Fruit fly (Drosophila melanogaster): ENCODE results near the gene eff.

eff gene

DNA sequence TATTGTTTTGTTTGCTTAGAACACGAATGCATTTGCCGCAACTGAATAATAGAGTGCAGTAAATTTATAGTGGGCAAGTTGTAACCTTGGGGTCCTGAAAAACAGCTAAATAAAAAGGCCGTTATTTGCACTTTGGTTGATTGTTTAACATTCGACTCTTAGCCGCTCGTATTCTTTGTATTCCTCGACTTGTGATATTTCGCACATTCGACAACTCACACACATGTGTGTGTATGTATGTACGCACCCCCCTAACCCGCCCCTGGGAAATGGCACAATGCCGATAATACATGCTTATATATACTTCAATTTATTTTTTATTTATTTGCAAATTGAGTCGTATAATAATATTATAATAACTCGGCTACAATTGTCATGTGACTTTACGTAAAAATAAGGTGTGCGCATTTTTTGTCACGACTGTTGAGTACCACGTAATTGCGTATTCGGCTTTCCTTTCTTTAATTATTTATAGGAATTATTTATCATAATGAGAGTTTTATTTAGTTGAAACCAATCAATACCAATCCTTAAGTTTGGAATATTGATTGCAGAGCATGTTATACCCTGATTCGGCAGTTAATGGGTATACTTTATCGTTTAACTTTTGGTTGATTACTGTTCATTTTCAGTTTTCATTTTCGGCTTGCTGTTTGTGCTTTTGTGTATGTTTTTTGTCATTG lies 13.8 kb upstream of the eff start (continued):
- TF ChIP-seq caup (GFP tag; optimal IDR thresholded peaks at IDR 0.05; ENCODE audit: severe bottlenecking) = peak; percentile 55
- TF ChIP-seq Xbp1 (GFP tag; optimal IDR thresholded peaks at IDR 0.05) = peak; percentile 32
- peak in 1 of 2 experiments; percentile 17 for TF ChIP-seq bsh (GFP tag; optimal IDR thresholded peaks at IDR 0.05)
- TF ChIP-seq Doc2 (GFP tag; IDR thresholded peaks at IDR 0.05) = no peak
- peak; percentile 45; the same call in 1 of the 3 replicates for TF ChIP-seq ken (GFP tag; IDR thresholded peaks at IDR 0.05)
- no peak for TF ChIP-seq Awh (GFP tag; IDR thresholded peaks at IDR 0.05)
- TF ChIP-seq CG2202 (tag; optimal IDR thresholded peaks at IDR 0.05) = no peak
- peak; percentile 23 for TF ChIP-seq CG2712 (tag; optimal IDR thresholded peaks at IDR 0.05)
- peak; percentile 45; the same call in 1 of the 2 replicates for TF ChIP-seq HLH3B (GFP tag; IDR thresholded peaks at IDR 0.05)
- TF ChIP-seq Fer3 (tag; optimal IDR thresholded peaks at IDR 0.05) = peak; percentile 54
- TF ChIP-seq ind (GFP tag; optimal IDR thresholded peaks at IDR 0.05) = peak; percentile 54
- peak; percentile 66 for TF ChIP-seq gem (tag; optimal IDR thresholded peaks at IDR 0.05)
- TF ChIP-seq dpn (GFP tag; optimal IDR thresholded peaks at IDR 0.05) = peak; percentile 2 to 34
- no peak for TF ChIP-seq kay (GFP tag; optimal IDR thresholded peaks at IDR 0.05)
- peak; percentile 14 for TF ChIP-seq CG12391 (tag; optimal IDR thresholded peaks at IDR 0.05)
- TF ChIP-seq B-H1 (GFP tag; IDR thresholded peaks at IDR 0.05) = peak; percentile 56; the same call in 1 of the 3 replicates
- TF ChIP-seq CG32532 (GFP tag; IDR thresholded peaks at IDR 0.05) = peak; percentile 57; the same call in 1 of the 2 replicates
- TF ChIP-seq CG10147 (GFP tag; optimal IDR thresholded peaks at IDR 0.05) = peak; percentile 23
- peak; percentile 50 for TF ChIP-seq Meics (GFP tag; optimal IDR thresholded peaks at IDR 0.05)
- peak; percentile 18 for TF ChIP-seq CG15514 (GFP tag; optimal IDR thresholded peaks at IDR 0.05)
- TF ChIP-seq CG32772 (GFP tag; IDR thresholded peaks at IDR 0.05) = 0 out of 2 replicates have a peak, but pooled peaks have one; percentile 10
- no peak for TF ChIP-seq CG7786 (GFP tag; optimal IDR thresholded peaks at IDR 0.05)
- TF ChIP-seq CG5245 (GFP tag; optimal IDR thresholded peaks at IDR 0.05) = no peak
- peak; percentile 51 for TF ChIP-seq CG7839 (tag; optimal IDR thresholded peaks at IDR 0.05)
- peak; percentile 1 for TF ChIP-seq ATbp (GFP tag; optimal IDR thresholded peaks at IDR 0.05)
- no peak for TF ChIP-seq CG2129 (GFP tag; IDR thresholded peaks at IDR 0.05; ENCODE audit: partially characterized antibody)
- 0 out of 2 replicates have a peak, but pooled peaks have one; percentile 51 for TF ChIP-seq ranshi (GFP tag; IDR thresholded peaks at IDR 0.05)
- no peak for TF ChIP-seq Hand (GFP tag; optimal IDR thresholded peaks at IDR 0.05)
- TF ChIP-seq Aef1 (GFP tag; IDR thresholded peaks at IDR 0.05) = peak; percentile 55; the same call in 2 of the 3 replicates
- TF ChIP-seq org-1 (GFP tag; optimal IDR thresholded peaks at IDR 0.05) = peak; percentile 16
- 0 out of 2 replicates have a peak, but pooled peaks have one; percentile 22 for TF ChIP-seq CG4730 (GFP tag; IDR thresholded peaks at IDR 0.05)
- peak; percentile 12 for TF ChIP-seq CG10654 (GFP tag; optimal IDR thresholded peaks at IDR 0.05)
- TF ChIP-seq CG10959 (GFP tag; IDR thresholded peaks at IDR 0.05) = no peak
- peak; percentile 40 for TF ChIP-seq fd96Cb (tag; optimal IDR thresholded peaks at IDR 0.05)
- no peak for TF ChIP-seq bowl (GFP tag; IDR thresholded peaks at IDR 0.05)
- TF ChIP-seq CG6689 (GFP tag; IDR thresholded peaks at IDR 0.05) = peak; percentile 44
- TF ChIP-seq hkb (optimal IDR thresholded peaks at IDR 0.05) = no peak
- peak; percentile 66 for TF ChIP-seq hkb (GFP tag; IDR thresholded peaks at IDR 0.05)
- TF ChIP-seq PHDP (tag; optimal IDR thresholded peaks at IDR 0.05) = peak; percentile 32
- TF ChIP-seq Atf6 (GFP tag; IDR thresholded peaks at IDR 0.05) = peak; percentile 60; the same call in 1 of the 2 replicates
- 0 out of 3 replicates have a peak, but pooled peaks have one; percentile 32 for TF ChIP-seq CG2889 (GFP tag; IDR thresholded peaks at IDR 0.05)
- TF ChIP-seq CG12769 (tag; optimal IDR thresholded peaks at IDR 0.05) = peak; percentile 17
- peak; percentile 74 for TF ChIP-seq CG14441 (GFP tag; IDR thresholded peaks at IDR 0.05)
- no peak for TF ChIP-seq Dip2 (GFP tag; IDR thresholded peaks at IDR 0.05)
- TF ChIP-seq gt (GFP tag; IDR thresholded peaks at IDR 0.05) = no peak
- no peak for TF ChIP-seq pan (optimal IDR thresholded peaks at IDR 0.05)
- TF ChIP-seq pan (GFP tag; optimal IDR thresholded peaks at IDR 0.05 in 1 of 2, IDR thresholded peaks at IDR 0.05 in 1 of 2) = peak in 1 of 2 experiments; percentile 62
- TF ChIP-seq CG18619 (GFP tag; optimal IDR thresholded peaks at IDR 0.05) = peak; percentile 16
- peak; percentile 3 for TF ChIP-seq CG12071 (GFP tag; optimal IDR thresholded peaks at IDR 0.05)

All from whole organism, embryonic.